Worm (Caenorhabditis elegans) whole organism, L1 larva: ENCODE measurements around the gene Y73B6BL.12.
A peak's percentile ranks its signal among the peaks of the same experiment; 100 is the strongest.

ENCODE experiments used
- C34B4.2 ChIP-seq: sonication (generic microtip); optimal IDR thresholded peaks from 2 replicates; lab custom pipeline; 2017; ENCODE audit warnings: mild to moderate bottlenecking, missing genetic modification characterization, missing compliant biosample characterization
- Y116A8C.19 ChIP-seq: sonication (generic microtip); optimal IDR thresholded peaks from 2 replicates; lab custom pipeline; 2016; ENCODE audit warnings: missing compliant biosample characterization, missing genetic modification characterization, borderline replicate concordance
- aha-1 ChIP-seq: fragments of 150-350 bp; optimal IDR thresholded peaks from 2 replicates; lab custom pipeline; 2014; ENCODE audit warnings: missing biosample characterization, missing genetic modification characterization
- alr-1 ChIP-seq: fragments of 200-800 bp; sonication (Bioruptor generic); optimal IDR thresholded peaks from 2 replicates; lab custom pipeline; 2018; ENCODE audit warnings: borderline replicate concordance, mild to moderate bottlenecking, missing genetic modification characterization, missing compliant biosample characterization
- ceh-82 ChIP-seq, 3 experiments: fragments of 150-350 bp in 1 of 3; sonication (generic microtip) in 2 of 3; optimal IDR thresholded peaks; 2 replicates each; lab custom pipeline; 2014 to 2017; ENCODE audit warnings: missing biosample characterization in 3 of 3, missing genetic modification characterization in 3 of 3
- ceh-88 ChIP-seq: fragments of 200-800 bp; sonication (Bioruptor generic); IDR thresholded peaks from 2 replicates; pipeline ENCODE4 v1.3.6; 2022; ENCODE audit warnings: missing genetic modification characterization, missing compliant biosample characterization
- ceh-90 ChIP-seq: sonication (generic microtip); optimal IDR thresholded peaks from 2 replicates; lab custom pipeline; 2016; ENCODE audit warnings: missing genetic modification characterization, missing compliant biosample characterization
- dsc-1 ChIP-seq: sonication (generic microtip); optimal IDR thresholded peaks from 2 replicates; lab custom pipeline; 2016; ENCODE audit warnings: mild to moderate bottlenecking, missing genetic modification characterization, missing compliant biosample characterization
- efl-3 ChIP-seq: fragments of 200-800 bp; sonication (Bioruptor generic); optimal IDR thresholded peaks from 2 replicates; lab custom pipeline; 2018; ENCODE audit warnings: mild to moderate bottlenecking, missing genetic modification characterization, missing compliant biosample characterization
- elt-2 ChIP-seq: sonication (generic microtip); optimal IDR thresholded peaks from 2 replicates; lab custom pipeline; 2016; ENCODE audit warnings: missing genetic modification characterization, mild to moderate bottlenecking, inconsistent platforms, missing compliant biosample characterization, missing genetic modification reagents
- fkh-10 ChIP-seq: sonication (generic microtip); optimal IDR thresholded peaks from 2 replicates; lab custom pipeline; 2017; ENCODE audit warnings: missing biosample characterization, missing genetic modification reagents, missing genetic modification characterization
- fkh-8 ChIP-seq: sonication (generic microtip); optimal IDR thresholded peaks from 2 replicates; lab custom pipeline; 2016; ENCODE audit warnings: mild to moderate bottlenecking, missing genetic modification characterization, missing compliant biosample characterization
- hpl-2 ChIP-seq: fragments of 150-350 bp; optimal IDR thresholded peaks from 2 replicates; lab custom pipeline; 2014; ENCODE audit warnings: missing biosample characterization, missing genetic modification reagents, missing genetic modification characterization
- irx-1 ChIP-seq: sonication (generic microtip); optimal IDR thresholded peaks from 2 replicates; lab custom pipeline; 2016; ENCODE audit warnings: missing genetic modification characterization, missing compliant biosample characterization
- lin-13 ChIP-seq: fragments of 150-350 bp; optimal IDR thresholded peaks from 2 replicates; lab custom pipeline; 2014; ENCODE audit warnings: missing biosample characterization, missing genetic modification reagents, missing genetic modification characterization
- lir-3 ChIP-seq: sonication (generic microtip); optimal IDR thresholded peaks from 2 replicates; lab custom pipeline; 2016; ENCODE audit warnings: mild to moderate bottlenecking, missing genetic modification characterization, moderate library complexity, missing compliant biosample characterization; ENCODE audit not compliant: poor library complexity
- mef-2 ChIP-seq: fragments of 150-350 bp; optimal IDR thresholded peaks from 2 replicates; lab custom pipeline; 2014; ENCODE audit warnings: missing biosample characterization, missing genetic modification characterization
- nhr-12 ChIP-seq: sonication (generic microtip); optimal IDR thresholded peaks from 2 replicates; lab custom pipeline; 2017; ENCODE audit warnings: missing biosample characterization, missing genetic modification characterization
- nhr-76 ChIP-seq: sonication (generic microtip); optimal IDR thresholded peaks from 2 replicates; lab custom pipeline; 2017; ENCODE audit warnings: missing biosample characterization, missing genetic modification characterization
- nhr-77 ChIP-seq: fragments of 150-350 bp; optimal IDR thresholded peaks from 2 replicates; lab custom pipeline; 2014; ENCODE audit warnings: missing biosample characterization, missing genetic modification characterization
- nhr-84 ChIP-seq: sonication (generic microtip); optimal IDR thresholded peaks from 2 replicates; lab custom pipeline; 2017; ENCODE audit warnings: missing biosample characterization, missing genetic modification characterization
- pag-3 ChIP-seq: sonication (generic microtip); optimal IDR thresholded peaks from 2 replicates; lab custom pipeline; 2017; ENCODE audit warnings: missing genetic modification characterization, mild to moderate bottlenecking, missing compliant biosample characterization, antibody characterized with exemption, borderline replicate concordance; ENCODE audit not compliant: insufficient read depth
- pax-3 ChIP-seq: fragments of 200-800 bp; sonication (Bioruptor generic); optimal IDR thresholded peaks from 2 replicates; lab custom pipeline; 2018; ENCODE audit warnings: mild to moderate bottlenecking, missing genetic modification characterization, moderate library complexity, missing compliant biosample characterization
- pqm-1 ChIP-seq: sonication (generic microtip); optimal IDR thresholded peaks from 3 replicates; lab custom pipeline; 2017; ENCODE audit warnings: missing biosample characterization, missing genetic modification characterization
- rnt-1 ChIP-seq: sonication (generic microtip); optimal IDR thresholded peaks from 2 replicates; lab custom pipeline; 2016; ENCODE audit warnings: mild to moderate bottlenecking, missing genetic modification characterization, moderate library complexity, missing compliant biosample characterization
- skn-1 ChIP-seq: fragments of 150-350 bp; optimal IDR thresholded peaks from 2 replicates; lab custom pipeline; 2014; ENCODE audit warnings: missing biosample characterization, missing genetic modification characterization
- sox-4 ChIP-seq: sonication (generic microtip); optimal IDR thresholded peaks from 2 replicates; lab custom pipeline; 2016; ENCODE audit warnings: missing genetic modification characterization, missing compliant biosample characterization
- sptf-1 ChIP-seq: fragments of 150-350 bp; optimal IDR thresholded peaks from 2 replicates; lab custom pipeline; 2014; ENCODE audit warnings: missing biosample characterization, missing genetic modification characterization
- sup-37 ChIP-seq: fragments of 200-800 bp; sonication (Bioruptor generic); optimal IDR thresholded peaks from 2 replicates; lab custom pipeline; 2018; ENCODE audit warnings: mild to moderate bottlenecking, missing genetic modification characterization, missing compliant biosample characterization
- tbx-2 ChIP-seq: sonication (generic microtip); optimal IDR thresholded peaks from 2 replicates; lab custom pipeline; 2016; ENCODE audit warnings: missing genetic modification characterization, missing compliant biosample characterization
- tlp-1 ChIP-seq: fragments of 150-350 bp; optimal IDR thresholded peaks from 2 replicates; lab custom pipeline; 2014; ENCODE audit warnings: missing biosample characterization, missing genetic modification characterization
- unc-86 ChIP-seq: sonication (generic microtip); optimal IDR thresholded peaks from 2 replicates; lab custom pipeline; 2016; ENCODE audit warnings: missing genetic modification characterization, missing compliant biosample characterization
- unc-98 ChIP-seq: fragments of 200-800 bp; sonication (Bioruptor generic); IDR thresholded peaks from 2 replicates; pipeline ENCODE4 v1.3.6; 2022; ENCODE audit warnings: missing genetic modification characterization, missing compliant biosample characterization
- ztf-4 ChIP-seq: fragments of 150-350 bp; optimal IDR thresholded peaks from 2 replicates; lab custom pipeline; 2014; ENCODE audit warnings: missing biosample characterization, missing genetic modification characterization

Y73B6BL.12 gene

DNA sequence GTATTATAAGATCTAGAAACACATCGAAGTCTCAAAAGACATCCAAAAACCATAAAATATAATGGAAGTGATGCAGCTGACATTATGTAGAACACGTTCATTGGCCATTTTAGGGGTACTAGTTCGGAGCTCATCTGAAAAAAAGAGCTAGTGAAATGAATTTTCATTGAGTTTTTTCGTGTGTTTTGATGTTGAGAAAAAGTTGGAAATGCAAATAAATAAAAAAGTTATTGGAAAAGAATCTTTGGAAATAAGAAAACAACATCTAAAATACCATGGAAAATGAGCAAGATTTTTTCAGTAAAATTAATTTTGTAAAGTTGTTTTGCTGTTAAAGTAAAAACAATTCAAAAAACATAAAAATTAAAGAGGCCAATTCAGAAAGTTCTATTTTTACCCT, 26.5 kb downstream of the Y73B6BL.12 start, which contains the start of gene srv-24:
Gene srv-24, minus strand, starts transcription at position 101 of the 400 bp plus-strand sequence.
- TF ChIP-seq fkh-8, result no peak
- no peak for TF ChIP-seq lin-13
- no peak for TF ChIP-seq dsc-1
- no peak for TF ChIP-seq aha-1 (tag; lab: Kevin White, UChicago)
- no peak for TF ChIP-seq sox-4

DNA sequence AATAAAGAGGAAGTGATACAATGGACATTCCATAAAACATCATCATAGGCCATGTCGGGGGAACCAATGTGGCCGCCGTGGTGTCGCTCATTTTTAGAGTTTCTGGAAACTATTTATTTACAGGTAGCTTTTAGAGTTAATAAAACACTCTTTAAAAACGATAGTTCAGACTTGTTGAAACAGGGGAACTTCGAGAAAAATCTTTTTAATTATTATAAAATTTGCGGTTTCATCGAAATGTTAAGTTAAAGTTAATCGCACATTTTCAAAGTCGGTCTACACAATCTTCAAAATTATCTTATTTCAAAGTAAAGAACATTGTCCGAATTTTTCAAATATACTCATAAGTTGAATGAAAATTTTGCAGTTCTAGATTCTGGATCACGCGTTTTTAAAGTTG, 33.0 kb downstream of the Y73B6BL.12 start, which contains the start of gene ops-1:
Gene ops-1, minus strand, starts transcription at position 101 of the 400 bp plus-strand sequence.
- TF ChIP-seq ceh-88 (GFP tag; lab: Robert Waterston, UW), result no peak
- no peak for TF ChIP-seq nhr-12
- no peak for TF ChIP-seq pag-3 (tag; lab: Kevin White, UChicago)
- TF ChIP-seq lin-13, result no peak
- no peak for TF ChIP-seq lir-3 (tag; lab: Kevin White, UChicago)
- no peak for TF ChIP-seq sptf-1 (tag; lab: Kevin White, UChicago)
- no peak for TF ChIP-seq alr-1 (tag; lab: Kevin White, UChicago)
- TF ChIP-seq nhr-84 (tag; lab: Kevin White, UChicago), result no peak
- no peak for TF ChIP-seq ceh-90 (tag; lab: Kevin White, UChicago)
- no peak for TF ChIP-seq mef-2
- TF ChIP-seq nhr-76 (tag; lab: Kevin White, UChicago), result no peak

DNA sequence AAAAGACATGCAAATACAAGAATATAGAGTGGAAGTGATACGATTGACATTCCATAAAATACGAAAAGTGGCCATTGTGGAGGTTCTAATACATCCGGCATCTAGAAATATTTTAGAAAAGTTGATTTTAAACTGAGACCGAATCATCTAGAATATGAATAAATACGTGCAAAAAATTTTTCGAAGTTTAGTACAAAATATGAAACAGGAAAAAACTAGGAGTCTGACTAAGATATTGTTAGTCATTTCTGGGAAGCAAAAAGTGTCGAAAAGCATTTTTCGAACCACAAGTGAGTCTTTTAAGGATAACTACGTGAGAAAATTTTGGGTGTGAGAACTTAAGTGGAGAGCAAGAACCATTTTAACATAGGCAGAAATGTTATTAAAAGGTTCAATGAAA, 35.1 kb downstream of the Y73B6BL.12 start, which contains the start of gene srv-32:
Gene srv-32, minus strand, starts transcription at position 101 of the 400 bp plus-strand sequence.
- TF ChIP-seq Y116A8C.19 (tag; lab: Kevin White, UChicago), result no peak
- TF ChIP-seq nhr-77 (tag; lab: Kevin White, UChicago), result no peak
- TF ChIP-seq irx-1 (tag; lab: Kevin White, UChicago), result no peak
- no peak for TF ChIP-seq rnt-1 (tag; lab: Kevin White, UChicago)
- TF ChIP-seq sup-37, result no peak
- no peak for TF ChIP-seq efl-3
- no peak for TF ChIP-seq ceh-88 (GFP tag; lab: Robert Waterston, UW)
- TF ChIP-seq, all 84 proteins: peak for 0

DNA sequence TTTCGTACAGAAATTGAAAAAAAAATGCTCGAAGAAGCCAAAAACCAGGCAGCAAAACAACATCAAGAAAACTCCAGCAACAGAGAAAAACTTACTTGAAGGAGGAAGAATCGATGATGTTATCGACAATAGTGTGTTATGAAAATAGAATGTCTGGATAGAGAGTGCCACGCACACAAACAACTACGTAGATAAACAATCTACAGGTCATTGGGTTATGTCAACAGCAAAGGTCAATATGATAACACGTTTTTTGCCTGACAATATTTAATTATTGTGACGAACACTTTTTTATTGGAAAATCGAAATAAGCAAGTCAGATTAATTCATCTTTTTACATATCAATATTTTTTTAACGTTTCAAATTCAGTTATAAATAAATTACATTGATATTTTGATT, 37.9 kb downstream of the Y73B6BL.12 start, which contains the start of gene sams-5:
Gene sams-5, minus strand, starts transcription at position 131 of the 400 bp plus-strand sequence.
- TF ChIP-seq ceh-82 (tag; optimal IDR thresholded peaks at IDR 0.05; lab: Kevin White, UChicago), result no peak
- no peak for TF ChIP-seq ztf-4
- no peak for TF ChIP-seq fkh-10 (GFP tag; lab: Kevin White, UChicago)
- TF ChIP-seq skn-1 (tag; lab: Kevin White, UChicago), result no peak
- TF ChIP-seq efl-3, result no peak
- no peak for TF ChIP-seq unc-86 (tag; lab: Kevin White, UChicago)
- no peak for TF ChIP-seq tbx-2
- no peak for TF ChIP-seq pax-3 (tag; lab: Kevin White, UChicago)
- no peak for TF ChIP-seq hpl-2
- TF ChIP-seq unc-98 (GFP tag; lab: Robert Waterston, UW), result no peak
- TF ChIP-seq rnt-1 (tag; lab: Kevin White, UChicago), result no peak
- TF ChIP-seq, all 84 proteins: peak for 0

ce11 chrIV:6275671-6276209, 41.5 kb downstream of the Y73B6BL.12 start, which contains the start of the genes aat-4 and T13A10.1:
aat-4 (minus strand) TSS chrIV:6275721.
T13A10.1 (plus strand) TSS chrIV:6276081.
- peak; percentile 55 for TF ChIP-seq elt-2 (tag; lab: Kevin White, UChicago)
- TF ChIP-seq pqm-1, result peak; percentile 65
- TF ChIP-seq ztf-4, result no peak
- peak; percentile 39 for TF ChIP-seq tlp-1 (tag; lab: Kevin White, UChicago)
- TF ChIP-seq C34B4.2 (tag; lab: Kevin White, UChicago), result no peak
- TF ChIP-seq, all 84 proteins: peak for 3
